Fruit fly (Drosophila melanogaster): ENCODE measurements around the gene CG34169.

Gene CG34169

dm6 chr2L:17173181-17173580 lies at the start of gene CG34169:
TSS of gene CG34169 (plus strand) at chr2L:17173481.
- no peak for TF ChIP-seq insv (optimal IDR thresholded peaks at IDR 0.05)
- no peak for TF ChIP-seq h (optimal IDR thresholded peaks at IDR 0.05)
- no peak for TF ChIP-seq Sin3A (optimal IDR thresholded peaks at IDR 0.05)
- TF ChIP-seq psq (optimal IDR thresholded peaks at IDR 0.05): no peak
- no peak for TF ChIP-seq ttk (optimal IDR thresholded peaks at IDR 0.05)
- no peak for TF ChIP-seq Myc (optimal IDR thresholded peaks at IDR 0.05)

dm6 chr2L:17125861-17126260 lies 47.4 kb upstream of the CG34169 start, which contains the start of gene CG31784:
TSS of gene CG31784 (minus strand) at chr2L:17125961.
- TF ChIP-seq Myc (optimal IDR thresholded peaks at IDR 0.05) (no peak), insv (optimal IDR thresholded peaks at IDR 0.05) (no peak), h (optimal IDR thresholded peaks at IDR 0.05) (no peak), ttk (optimal IDR thresholded peaks at IDR 0.05) (no peak), psq (optimal IDR thresholded peaks at IDR 0.05) (no peak), Sin3A (optimal IDR thresholded peaks at IDR 0.05) (no peak)

- TF ChIP-seq psq (optimal IDR thresholded peaks at IDR 0.05) (no peak), h (optimal IDR thresholded peaks at IDR 0.05) (no peak), Sin3A (optimal IDR thresholded peaks at IDR 0.05) (no peak), ttk (optimal IDR thresholded peaks at IDR 0.05) (no peak), insv (optimal IDR thresholded peaks at IDR 0.05) (no peak), Myc (optimal IDR thresholded peaks at IDR 0.05) (no peak)
These were observed 42.5 kb upstream of the CG34169 start, which contains the start of the genes CG34106 and beat-IIIa for dm6 chr2L:17130795-17131194. TSS of gene CG34106 (plus strand) at chr2L:17131024. TSS of gene beat-IIIa (plus strand) at chr2L:17131024.

- no peak for TF ChIP-seq Sin3A (optimal IDR thresholded peaks at IDR 0.05)
These were observed 13.6 kb upstream of the CG34169 start for dm6 chr2L:17159641-17160040.

dm6 chr2L:17163344-17163743 lies 9.9 kb upstream of the CG34169 start:
- TF ChIP-seq h (optimal IDR thresholded peaks at IDR 0.05) (no peak), ttk (optimal IDR thresholded peaks at IDR 0.05) (no peak), psq (optimal IDR thresholded peaks at IDR 0.05) (no peak), Myc (optimal IDR thresholded peaks at IDR 0.05) (no peak), insv (optimal IDR thresholded peaks at IDR 0.05) (no peak), Sin3A (optimal IDR thresholded peaks at IDR 0.05) (no peak)

- TF ChIP-seq Sin3A (optimal IDR thresholded peaks at IDR 0.05): no peak
These were observed 3.0 kb downstream of the CG34169 start, which contains the start of gene Gr36a for dm6 chr2L:17176318-17176717. TSS of gene Gr36a (plus strand) at chr2L:17176618.

dm6 chr2L:17178472-17178871 lies 5.2 kb downstream of the CG34169 start, which contains the start of gene Gr36b:
TSS of gene Gr36b (plus strand) at chr2L:17178772.
- TF ChIP-seq ttk (optimal IDR thresholded peaks at IDR 0.05): no peak

dm6 chr2L:17180038-17180437 lies 6.8 kb downstream of the CG34169 start, which contains the start of gene Gr36c:
TSS of gene Gr36c (plus strand) at chr2L:17180338.
- no peak for TF ChIP-seq Myc (optimal IDR thresholded peaks at IDR 0.05)
- TF ChIP-seq Sin3A (optimal IDR thresholded peaks at IDR 0.05): no peak
- TF ChIP-seq ttk (optimal IDR thresholded peaks at IDR 0.05): no peak
- no peak for TF ChIP-seq insv (optimal IDR thresholded peaks at IDR 0.05)
- TF ChIP-seq psq (optimal IDR thresholded peaks at IDR 0.05): no peak
- no peak for TF ChIP-seq h (optimal IDR thresholded peaks at IDR 0.05)

- TF ChIP-seq Sin3A (optimal IDR thresholded peaks at IDR 0.05): no peak
- no peak for TF ChIP-seq Myc (optimal IDR thresholded peaks at IDR 0.05)
- TF ChIP-seq h (optimal IDR thresholded peaks at IDR 0.05): no peak
- TF ChIP-seq insv (optimal IDR thresholded peaks at IDR 0.05): no peak
- no peak for TF ChIP-seq ttk (optimal IDR thresholded peaks at IDR 0.05)
- no peak for TF ChIP-seq psq (optimal IDR thresholded peaks at IDR 0.05)
These were observed 8.4 kb downstream of the CG34169 start, which contains the start of gene Grl36a for dm6 chr2L:17181638-17182037. TSS of gene Grl36a (plus strand) at chr2L:17181938.

dm6 chr2L:17195197-17195596 lies 21.9 kb downstream of the CG34169 start:
- TF ChIP-seq Sin3A (optimal IDR thresholded peaks at IDR 0.05) (no peak), Myc (optimal IDR thresholded peaks at IDR 0.05) (no peak)

dm6 chr2L:17201777-17202176 lies 28.5 kb downstream of the CG34169 start:
- no peak for TF ChIP-seq ttk (optimal IDR thresholded peaks at IDR 0.05)
- TF ChIP-seq h (optimal IDR thresholded peaks at IDR 0.05): no peak
- no peak for TF ChIP-seq psq (optimal IDR thresholded peaks at IDR 0.05)
- TF ChIP-seq insv (optimal IDR thresholded peaks at IDR 0.05): no peak
- no peak for TF ChIP-seq Sin3A (optimal IDR thresholded peaks at IDR 0.05)
- no peak for TF ChIP-seq Myc (optimal IDR thresholded peaks at IDR 0.05)

dm6 chr2L:17203833-17204232 lies 30.6 kb downstream of the CG34169 start:
- TF ChIP-seq Sin3A (optimal IDR thresholded peaks at IDR 0.05) (no peak), h (optimal IDR thresholded peaks at IDR 0.05) (no peak), ttk (optimal IDR thresholded peaks at IDR 0.05) (no peak), insv (optimal IDR thresholded peaks at IDR 0.05) (no peak), Myc (optimal IDR thresholded peaks at IDR 0.05) (no peak), psq (optimal IDR thresholded peaks at IDR 0.05) (no peak)

- no peak for TF ChIP-seq Myc (optimal IDR thresholded peaks at IDR 0.05)
- no peak for TF ChIP-seq h (optimal IDR thresholded peaks at IDR 0.05)
- no peak for TF ChIP-seq ttk (optimal IDR thresholded peaks at IDR 0.05)
- no peak for TF ChIP-seq psq (optimal IDR thresholded peaks at IDR 0.05)
These were observed 33.8 kb downstream of the CG34169 start for dm6 chr2L:17207072-17207471.

dm6 chr2L:17216847-17217246 lies 43.6 kb downstream of the CG34169 start:
- TF ChIP-seq Myc (optimal IDR thresholded peaks at IDR 0.05) (no peak), insv (optimal IDR thresholded peaks at IDR 0.05) (no peak), Sin3A (optimal IDR thresholded peaks at IDR 0.05) (no peak), h (optimal IDR thresholded peaks at IDR 0.05) (no peak), psq (optimal IDR thresholded peaks at IDR 0.05) (no peak), ttk (optimal IDR thresholded peaks at IDR 0.05) (no peak)
